Fruit fly (Drosophila melanogaster) whole organism, embryonic: ENCODE data around the gene Irbp.
A peak's percentile ranks its signal among the peaks of the same experiment; 100 is the strongest.

Experiments used
- CG10431 ChIP-seq: fragments of 200-800 bp; sonication (Bioruptor generic); optimal IDR thresholded peaks from 3 replicates; lab custom pipeline; 2018; ENCODE audit warnings: missing biosample characterization, mild to moderate bottlenecking, missing genetic modification characterization
- CG10543 ChIP-seq: fragments of 200-800 bp; sonication (Bioruptor generic); optimal IDR thresholded peaks from 3 replicates; lab custom pipeline; 2017; ENCODE audit warnings: missing biosample characterization, mild to moderate bottlenecking, missing genetic modification characterization, moderate library complexity
- CG11093 ChIP-seq: fragments of 200-800 bp; sonication (Bioruptor generic); IDR thresholded peaks from 3 replicates; pipeline ENCODE4 v1.3.6; 2022; ENCODE audit warnings: missing biosample characterization, missing genetic modification characterization
- CG11247 ChIP-seq: fragments of 200-800 bp; sonication (Bioruptor generic); IDR thresholded peaks from 2 replicates; pipeline ENCODE4 v1.3.6; 2022; ENCODE audit warnings: missing biosample characterization, missing genetic modification characterization
- CG11456 ChIP-seq: fragments of 200-800 bp; sonication (Bioruptor generic); IDR thresholded peaks from 3 replicates; pipeline ENCODE4 v1.3.6; 2022; ENCODE audit warnings: missing biosample characterization, missing genetic modification characterization
- CG12769 ChIP-seq: fragments of 200-800 bp; sonication (Bioruptor generic); optimal IDR thresholded peaks from 2 replicates; lab custom pipeline; 2019; ENCODE audit warnings: missing biosample characterization, mild to moderate bottlenecking, missing genetic modification characterization, moderate library complexity
- CG14860 ChIP-seq: fragments of 200-800 bp; sonication (Bioruptor generic); IDR thresholded peaks from 3 replicates; pipeline ENCODE4 v1.3.6; 2022; ENCODE audit warnings: missing biosample characterization, missing genetic modification characterization; ENCODE audit not compliant: partially characterized antibody
- CG1603 ChIP-seq: fragments of 200-800 bp; sonication (Bioruptor generic); optimal IDR thresholded peaks from 2 replicates; lab custom pipeline; 2019; ENCODE audit warnings: missing biosample characterization, mild to moderate bottlenecking, missing genetic modification characterization, moderate library complexity
- CG17829 ChIP-seq: fragments of 200-800 bp; optimal IDR thresholded peaks from 2 replicates; lab custom pipeline; 2019; ENCODE audit warnings: missing biosample characterization, mild to moderate bottlenecking, missing genetic modification characterization, moderate library complexity
- CG2120 ChIP-seq: fragments of 200-800 bp; sonication (Bioruptor generic); optimal IDR thresholded peaks from 3 replicates; lab custom pipeline; 2016; ENCODE audit warnings: missing biosample characterization, missing genetic modification characterization
- CG31224 ChIP-seq: fragments of 200-800 bp; sonication (Bioruptor generic); IDR thresholded peaks from 2 replicates; pipeline ENCODE4 v1.3.6; 2022; ENCODE audit warnings: missing biosample characterization, missing genetic modification characterization
- CG3838 ChIP-seq: fragments of 200-800 bp; sonication (Bioruptor generic); optimal IDR thresholded peaks from 3 replicates; lab custom pipeline; 2016; ENCODE audit warnings: missing biosample characterization, missing genetic modification characterization
- CG7745 ChIP-seq: fragments of 200-800 bp; sonication (Bioruptor generic); optimal IDR thresholded peaks from 2 replicates; lab custom pipeline; 2018; ENCODE audit warnings: missing biosample characterization, mild to moderate bottlenecking, missing genetic modification characterization, moderate library complexity
- CG7839 ChIP-seq: fragments of 200-800 bp; sonication (Bioruptor generic); optimal IDR thresholded peaks from 3 replicates; lab custom pipeline; 2018; ENCODE audit warnings: missing biosample characterization, mild to moderate bottlenecking, missing genetic modification characterization, moderate library complexity
- CG8281 ChIP-seq: fragments of 200-800 bp; sonication (Bioruptor generic); optimal IDR thresholded peaks from 2 replicates; lab custom pipeline; 2018; ENCODE audit warnings: missing biosample characterization, mild to moderate bottlenecking, missing genetic modification characterization, moderate library complexity
- CG8944 ChIP-seq: fragments of 200-800 bp; sonication (Bioruptor generic); optimal IDR thresholded peaks from 3 replicates; lab custom pipeline; 2016; ENCODE audit warnings: missing biosample characterization, missing genetic modification characterization
- D19A ChIP-seq: fragments of 200-800 bp; optimal IDR thresholded peaks from 3 replicates; lab custom pipeline; 2019; ENCODE audit warnings: missing biosample characterization, mild to moderate bottlenecking, missing genetic modification characterization, moderate library complexity
- Dek ChIP-seq: fragments of 200-800 bp; sonication (Bioruptor generic); optimal IDR thresholded peaks from 3 replicates; lab custom pipeline; 2019; ENCODE audit warnings: missing biosample characterization, mild to moderate bottlenecking, missing genetic modification characterization, moderate library complexity
- Eip74EF ChIP-seq, 2 experiments: fragments of 200-800 bp in 1 of 2; fragments of >200 bp in 1 of 2; sonication (Bioruptor generic) in 1 of 2; optimal IDR thresholded peaks; 2 replicates each; lab custom pipeline; 2017 to 2019; ENCODE audit warnings: missing biosample characterization in 2 of 2, missing genetic modification characterization in 2 of 2, mild to moderate bottlenecking in 1 of 2, moderate library complexity in 1 of 2
- H2.0 ChIP-seq: fragments of 200-800 bp; sonication (Bioruptor generic); IDR thresholded peaks from 2 replicates; pipeline ENCODE4 v1.3.6; 2022; ENCODE audit warnings: missing biosample characterization, missing genetic modification characterization
- HLH4C ChIP-seq: fragments of 200-800 bp; sonication (Bioruptor generic); IDR thresholded peaks from 3 replicates; pipeline ENCODE4 v1.3.6; 2022; ENCODE audit warnings: missing biosample characterization, missing genetic modification characterization; ENCODE audit not compliant: partially characterized antibody
- Hey ChIP-seq: fragments of 200-800 bp; sonication (Bioruptor generic); optimal IDR thresholded peaks from 3 replicates; lab custom pipeline; 2018; ENCODE audit warnings: missing biosample characterization, mild to moderate bottlenecking, missing genetic modification characterization
- Kr ChIP-seq: fragments of 200-800 bp; sonication (Bioruptor generic); optimal IDR thresholded peaks from 2 replicates; lab custom pipeline; 2017; ENCODE audit warnings: missing biosample characterization, mild to moderate bottlenecking, missing genetic modification characterization
- Lpt ChIP-seq: fragments of >200 bp; optimal IDR thresholded peaks from 2 replicates; lab custom pipeline; 2018; ENCODE audit warnings: missing biosample characterization, missing genetic modification characterization
- Mes4 ChIP-seq: fragments of 200-800 bp; sonication (Bioruptor generic); optimal IDR thresholded peaks from 2 replicates; lab custom pipeline; 2016; ENCODE audit warnings: missing biosample characterization, missing genetic modification characterization
- NC2β ChIP-seq: fragments of 200-800 bp; sonication (Bioruptor generic); optimal IDR thresholded peaks from 2 replicates; lab custom pipeline; 2016; ENCODE audit warnings: missing biosample characterization, missing genetic modification characterization
- Nf-YC ChIP-seq: fragments of 200-800 bp; optimal IDR thresholded peaks from 3 replicates; lab custom pipeline; 2019; ENCODE audit warnings: missing biosample characterization, mild to moderate bottlenecking, missing genetic modification characterization, moderate library complexity
- Pdp1 ChIP-seq, 2 experiments: fragments of 200-800 bp; sonication (Bioruptor generic); optimal IDR thresholded peaks; 3 replicates each; lab custom pipeline; 2016; ENCODE audit warnings: missing biosample characterization in 2 of 2, missing genetic modification characterization in 2 of 2, mild to moderate bottlenecking in 1 of 2, moderate library complexity in 1 of 2
- YL-1 ChIP-seq: fragments of 200-800 bp; sonication (Bioruptor generic); optimal IDR thresholded peaks from 3 replicates; lab custom pipeline; 2017; ENCODE audit warnings: missing biosample characterization, mild to moderate bottlenecking, missing genetic modification characterization
- ap ChIP-seq: fragments of 200-800 bp; sonication (Bioruptor generic); IDR thresholded peaks from 2 replicates; pipeline ENCODE4 v1.3.6; 2022; ENCODE audit warnings: missing biosample characterization, missing genetic modification characterization
- crol ChIP-seq: fragments of 200-800 bp; sonication (Bioruptor generic); IDR thresholded peaks from 2 replicates; pipeline ENCODE4 v1.3.6; 2022; ENCODE audit warnings: missing biosample characterization, missing genetic modification characterization
- cwo ChIP-seq: fragments of 200-800 bp; sonication (Bioruptor generic); optimal IDR thresholded peaks from 3 replicates; lab custom pipeline; 2017; ENCODE audit warnings: missing biosample characterization, missing genetic modification characterization, mild to moderate bottlenecking, moderate library complexity, missing genetic modification reagents
- en ChIP-seq: fragments of 200-800 bp; sonication (Bioruptor generic); optimal IDR thresholded peaks from 2 replicates; lab custom pipeline; 2016; ENCODE audit warnings: missing biosample characterization, missing genetic modification characterization
- hth ChIP-seq: fragments of >200 bp; optimal IDR thresholded peaks from 2 replicates; lab custom pipeline; 2017; ENCODE audit warnings: inconsistent platforms
- ind ChIP-seq: fragments of 200-800 bp; sonication (Bioruptor generic); optimal IDR thresholded peaks from 3 replicates; lab custom pipeline; 2016; ENCODE audit warnings: missing biosample characterization, missing genetic modification characterization
- insv ChIP-seq, 2 experiments: fragments of 200-800 bp; sonication (Bioruptor generic); optimal IDR thresholded peaks; 3 replicates each; lab custom pipeline; 2016 to 2018; ENCODE audit warnings: missing biosample characterization in 2 of 2, missing genetic modification characterization in 2 of 2
- nom ChIP-seq: fragments of 200-800 bp; sonication (Bioruptor generic); optimal IDR thresholded peaks from 2 replicates; lab custom pipeline; 2017; ENCODE audit warnings: missing biosample characterization, missing genetic modification characterization, mild to moderate bottlenecking, moderate library complexity, missing genetic modification reagents
- onecut ChIP-seq: fragments of 200-800 bp; sonication (Bioruptor generic); IDR thresholded peaks from 2 replicates; pipeline ENCODE4 v1.3.6; 2022; ENCODE audit warnings: missing biosample characterization, missing genetic modification characterization
- phol ChIP-seq: fragments of 200-800 bp; sonication (Bioruptor generic); optimal IDR thresholded peaks from 3 replicates; lab custom pipeline; 2018; ENCODE audit warnings: missing biosample characterization, mild to moderate bottlenecking, missing genetic modification characterization, moderate library complexity
- pros ChIP-seq: fragments of 200-800 bp; sonication (Bioruptor generic); optimal IDR thresholded peaks from 3 replicates; lab custom pipeline; 2019; ENCODE audit warnings: missing biosample characterization, mild to moderate bottlenecking, missing genetic modification characterization, moderate library complexity
- ranshi ChIP-seq: fragments of 200-800 bp; sonication (Bioruptor generic); IDR thresholded peaks from 2 replicates; pipeline ENCODE4 v1.3.6; 2022; ENCODE audit warnings: missing biosample characterization, missing genetic modification characterization
- sim ChIP-seq: fragments of 200-800 bp; sonication (Bioruptor generic); IDR thresholded peaks from 2 replicates; pipeline ENCODE4 v1.3.6; 2022; ENCODE audit warnings: missing biosample characterization, missing genetic modification characterization
- sr ChIP-seq: fragments of 200-800 bp; sonication (Bioruptor generic); IDR thresholded peaks from 3 replicates; pipeline ENCODE4 v1.3.6; 2022; ENCODE audit warnings: missing biosample characterization, missing genetic modification characterization
- trem ChIP-seq: fragments of 200-800 bp; optimal IDR thresholded peaks from 3 replicates; lab custom pipeline; 2019; ENCODE audit warnings: missing biosample characterization, mild to moderate bottlenecking, missing genetic modification characterization, moderate library complexity
- tup ChIP-seq: fragments of 200-800 bp; sonication (Bioruptor generic); optimal IDR thresholded peaks from 2 replicates; lab custom pipeline; 2016; ENCODE audit warnings: missing biosample characterization, mild to moderate bottlenecking, missing genetic modification characterization, moderate library complexity
- yki ChIP-seq: fragments of >200 bp; optimal IDR thresholded peaks from 3 replicates; lab custom pipeline; 2018

Gene Irbp

DNA sequence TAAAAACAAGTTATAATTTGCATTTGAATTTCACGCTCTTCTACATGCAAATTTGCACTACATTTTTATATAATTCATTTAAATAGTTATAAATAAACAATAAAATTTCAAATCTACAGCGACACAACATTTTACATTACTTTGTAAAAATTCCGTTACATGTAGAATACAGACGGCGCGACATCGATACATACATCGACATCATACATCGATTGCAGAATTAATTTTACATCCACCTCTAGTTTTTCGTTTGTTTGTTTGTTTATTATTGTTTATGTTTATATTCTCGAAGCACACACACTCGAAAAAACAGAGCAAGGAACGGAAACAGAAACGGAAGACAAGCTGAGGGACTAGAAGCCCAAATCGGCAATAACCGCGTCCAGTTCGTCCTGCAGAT lies 27.7 kb downstream of the Irbp start, which contains the start of gene CG17230 (continued):
- TF ChIP-seq trem (tag; lab: Kevin White, UChicago) (peak; percentile 38), CG10431 (no peak), sim (GFP tag; lab: Robert Waterston, UW) (no peak), Dek (tag; lab: Kevin White, UChicago) (no peak), HLH4C (GFP tag; lab: Robert Waterston, UW) (peak; percentile 64), YL-1 (peak; percentile 47), Hey (tag; lab: Kevin White, UChicago) (no peak), onecut (GFP tag; lab: Robert Waterston, UW) (no peak)

DNA sequence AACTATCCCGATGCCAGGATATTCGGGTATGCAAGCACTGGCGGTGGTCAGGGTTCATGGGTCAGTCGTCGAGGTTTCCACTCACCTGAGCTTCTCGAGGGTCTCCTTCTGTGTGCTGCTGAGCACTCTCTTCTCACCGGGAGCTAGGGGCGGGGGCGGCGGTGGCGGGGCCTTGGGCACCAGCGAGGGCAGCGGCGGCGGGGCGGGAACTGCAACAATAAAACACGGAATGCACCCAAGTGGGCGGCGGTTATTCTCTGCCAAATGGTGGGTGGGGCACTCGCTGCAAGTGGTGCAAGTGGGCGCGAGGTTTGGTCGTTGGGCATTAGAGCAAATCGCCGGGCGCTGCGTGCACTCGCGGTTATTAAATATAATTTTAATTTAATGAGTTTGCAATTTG lies 31.2 kb downstream of the Irbp start:
- 0 out of 3 replicates have a peak, but pooled peaks have one; percentile 22 for TF ChIP-seq CG11456
- no peak for TF ChIP-seq CG14860

DNA sequence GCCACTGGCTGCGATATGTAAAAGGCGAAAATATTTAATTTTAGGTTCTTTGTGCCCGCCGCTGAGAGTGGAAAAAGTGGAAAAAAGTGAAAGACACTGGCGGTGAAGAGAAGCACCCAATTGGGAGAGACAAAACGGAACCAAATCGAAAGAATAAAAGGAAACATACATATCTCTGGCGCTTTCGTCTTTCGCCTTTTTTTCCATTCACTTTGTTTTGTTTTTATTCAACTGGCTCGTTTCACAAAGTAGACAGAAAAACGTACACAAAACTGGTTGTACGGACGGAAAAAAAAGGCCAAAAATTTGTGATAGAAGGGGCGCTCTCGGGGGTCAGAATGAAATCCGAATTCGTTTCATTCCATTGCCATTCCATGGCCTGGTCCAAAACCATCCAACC lies 39.8 kb downstream of the Irbp start:
- TF ChIP-seq nom (GFP tag; lab: Kevin White, UChicago) (peak; percentile 45), CG7839 (tag; lab: Kevin White, UChicago) (no peak)

DNA sequence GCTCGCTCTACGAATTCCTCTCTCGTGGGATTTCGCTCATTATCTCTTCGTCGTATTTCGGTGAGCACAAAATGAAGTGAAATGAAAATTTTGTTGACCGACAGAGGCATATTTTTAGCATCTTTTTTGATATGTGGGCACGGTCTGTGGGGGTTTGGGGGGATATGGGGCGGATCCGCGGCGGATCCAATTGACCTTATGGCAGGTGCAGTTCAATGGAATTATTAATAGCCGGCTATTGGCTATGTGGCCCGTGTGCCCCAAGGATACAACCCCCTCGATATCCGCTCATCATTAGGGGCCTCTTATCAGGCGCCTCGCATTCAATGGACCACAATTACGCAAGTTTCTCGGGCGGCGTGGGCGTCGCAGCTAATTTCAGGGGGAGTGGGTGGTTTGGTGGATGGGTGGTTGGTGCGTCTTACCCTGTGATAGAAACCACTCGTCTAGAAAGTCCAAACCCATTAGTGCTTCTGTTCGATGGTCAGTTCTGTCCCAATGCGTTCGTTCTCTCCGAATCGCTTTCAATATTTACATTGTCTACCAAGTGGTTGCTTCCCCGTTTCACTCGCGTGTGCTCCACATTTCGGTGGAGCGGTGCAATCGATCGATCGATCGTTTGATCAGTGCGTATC lies 41.5 kb downstream of the Irbp start, which contains the start of gene sals:
TSS of gene sals (minus strand) at position 585 of the 635 bp plus-strand sequence.
- TF ChIP-seq crol (peak; percentile 49), CG3838 (GFP tag; lab: Kevin White, UChicago) (no peak), Eip74EF (GFP tag; optimal IDR thresholded peaks at IDR 0.05; lab: Kevin White, UChicago) (no peak), NC2β (GFP tag; lab: Kevin White, UChicago) (no peak), cwo (no peak), hth (lab: Kevin White, UChicago) (no peak), tup (no peak), CG2120 (GFP tag; lab: Kevin White, UChicago) (no peak), CG8281 (tag; lab: Kevin White, UChicago) (no peak), CG1603 (tag; lab: Kevin White, UChicago) (no peak), phol (tag; lab: Kevin White, UChicago) (no peak), insv (GFP tag; optimal IDR thresholded peaks at IDR 0.05; lab: Kevin White, UChicago) (no peak), D19A (no peak), ranshi (GFP tag; lab: Robert Waterston, UW) (no peak), en (GFP tag; lab: Kevin White, UChicago) (no peak), CG17829 (no peak), ap (GFP tag; lab: Robert Waterston, UW) (no peak), CG7745 (tag; lab: Kevin White, UChicago) (no peak), Lpt (GFP tag; lab: Kevin White, UChicago) (no peak), CG12769 (tag; lab: Kevin White, UChicago) (peak; percentile 74), H2.0 (GFP tag; lab: Robert Waterston, UW) (no peak), pros (GFP tag; lab: Kevin White, UChicago) (no peak), CG10543 (GFP tag; lab: Kevin White, UChicago) (peak; percentile 31), CG11093 (GFP tag; lab: Robert Waterston, UW) (no peak), CG11247 (GFP tag; lab: Robert Waterston, UW) (no peak), Kr (no peak), sr (GFP tag; lab: Robert Waterston, UW) (peak; percentile 93), CG31224 (no peak), ind (GFP tag; lab: Kevin White, UChicago) (no peak), yki (lab: Kevin White, UChicago) (no peak), Pdp1 (GFP tag; optimal IDR thresholded peaks at IDR 0.05; lab: Kevin White, UChicago) (peak in 1 of 2 experiments; percentile 74), CG8944 (GFP tag; lab: Kevin White, UChicago) (no peak), Nf-YC (no peak), Mes4 (GFP tag; lab: Kevin White, UChicago) (no peak)
